Fruit fly (Drosophila melanogaster) whole organism: ENCODE measurements around the gene caz.

ENCODE experiments used
- CG8478 ChIP-seq: fragments of >200 bp; optimal IDR thresholded peaks from 2 replicates; lab custom pipeline; 2018; ENCODE audit warnings: inconsistent platforms
- Dll ChIP-seq: fragments of >200 bp; optimal IDR thresholded peaks from 2 replicates; lab custom pipeline; 2017
- EcR ChIP-seq, 2 experiments: fragments of >200 bp; optimal IDR thresholded peaks; 2 replicates each; lab custom pipeline; 2017; ENCODE audit warnings: missing biosample characterization in 2 of 2, missing genetic modification characterization in 2 of 2, missing genetic modification reagents in 2 of 2
- pan ChIP-seq: fragments of >200 bp; optimal IDR thresholded peaks from 2 replicates; lab custom pipeline; 2017

dm6 chrX:16270795-16271194, 17.8 kb upstream of the caz start, which contains the start of gene Mfe2:
- TF ChIP-seq EcR (GFP tag; optimal IDR thresholded peaks at IDR 0.05; lab: Kevin White, UChicago) (no peak), CG8478 (lab: Kevin White, UChicago) (no peak), Dll (no peak), pan (no peak)
